Worm (Caenorhabditis elegans) whole organism, mixed stage, embryonic: ENCODE data around the gene F42A9.11.

ENCODE experiments used
- M03D4.4 ChIP-seq: sonication (generic microtip); optimal IDR thresholded peaks from 2 replicates; lab custom pipeline; 2017; ENCODE audit warnings: mild to moderate bottlenecking, missing genetic modification characterization, missing compliant biosample characterization
- ceh-43 ChIP-seq: fragments of 200-800 bp; sonication (Bioruptor generic); optimal IDR thresholded peaks from 2 replicates; lab custom pipeline; 2018; ENCODE audit warnings: mild to moderate bottlenecking, missing genetic modification characterization, moderate library complexity, missing compliant biosample characterization
- cnd-1 ChIP-seq: fragments of 200-800 bp; sonication (Bioruptor generic); optimal IDR thresholded peaks from 2 replicates; lab custom pipeline; 2018; ENCODE audit warnings: mild to moderate bottlenecking, missing genetic modification characterization, missing compliant biosample characterization
- drap-1 ChIP-seq: fragments of 200-800 bp; sonication (Bioruptor generic); optimal IDR thresholded peaks from 3 replicates; lab custom pipeline; 2018; ENCODE audit warnings: mild to moderate bottlenecking, missing genetic modification characterization, missing compliant biosample characterization
- elt-1 ChIP-seq: sonication (generic microtip); optimal IDR thresholded peaks from 2 replicates; lab custom pipeline; 2017; ENCODE audit warnings: missing genetic modification characterization, mild to moderate bottlenecking, missing compliant biosample characterization, antibody characterized with exemption, moderate library complexity, borderline replicate concordance; ENCODE audit not compliant: insufficient read depth
- lin-13 ChIP-seq: fragments of 150-350 bp; optimal IDR thresholded peaks from 2 replicates; lab custom pipeline; 2014; ENCODE audit warnings: missing biosample characterization, missing genetic modification characterization
- mep-1 ChIP-seq: fragments of 150-350 bp; optimal IDR thresholded peaks from 2 replicates; lab custom pipeline; 2017; ENCODE audit warnings: missing biosample characterization, missing genetic modification reagents, missing genetic modification characterization, inconsistent platforms
- nhr-237 ChIP-seq: fragments of 150-350 bp; optimal IDR thresholded peaks from 2 replicates; lab custom pipeline; 2014; ENCODE audit warnings: missing biosample characterization, missing genetic modification characterization
- pha-4 ChIP-seq: fragments of 150-350 bp; optimal IDR thresholded peaks from 2 replicates; lab custom pipeline; 2018; ENCODE audit warnings: missing biosample characterization, missing genetic modification reagents, missing genetic modification characterization
- snpc-4 ChIP-seq: fragments of 150-350 bp; optimal IDR thresholded peaks from 2 replicates; lab custom pipeline; 2014; ENCODE audit warnings: missing biosample characterization, missing genetic modification characterization
- unc-62 ChIP-seq: fragments of 150-350 bp; optimal IDR thresholded peaks from 2 replicates; lab custom pipeline; 2014; ENCODE audit warnings: missing biosample characterization, missing genetic modification reagents, missing genetic modification characterization

DNA sequence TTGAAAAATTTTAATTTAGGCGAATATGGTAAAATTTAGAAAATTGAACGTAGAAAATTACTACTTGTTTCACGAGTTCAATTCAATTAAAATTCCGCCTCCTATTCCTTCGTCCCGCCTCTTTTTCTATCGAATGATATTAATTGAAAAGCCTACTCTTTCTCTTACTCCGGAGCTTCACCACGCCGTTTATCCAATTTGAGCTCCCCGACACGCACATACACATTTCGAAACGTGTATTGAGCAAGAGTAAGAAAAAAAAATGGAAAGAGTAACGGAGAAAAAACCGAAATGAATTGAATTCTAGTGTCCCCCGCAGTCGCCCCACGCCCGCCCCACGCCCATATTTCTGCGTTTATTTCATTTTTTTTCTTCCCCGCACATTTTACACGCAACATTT is 1.1 kb upstream of the F42A9.11 start:
- TF ChIP-seq pha-4 (tag; lab: Kevin White, UChicago), result no peak
- TF ChIP-seq snpc-4, result no peak
- no peak for TF ChIP-seq mep-1
- no peak for TF ChIP-seq ceh-43
- no peak for TF ChIP-seq elt-1 (tag; lab: Kevin White, UChicago)
- no peak for TF ChIP-seq unc-62
- no peak for TF ChIP-seq M03D4.4 (tag; lab: Kevin White, UChicago)
- no peak for TF ChIP-seq nhr-237
- no peak for TF ChIP-seq lin-13
- TF ChIP-seq drap-1 (GFP tag; lab: Kevin White, UChicago), result no peak
- TF ChIP-seq cnd-1 (tag; lab: Kevin White, UChicago), result no peak
